Fruit fly (Drosophila melanogaster): ENCODE data around the gene GlyRS.

dm6 chr3L:15093929-15094588 lies 883 bp upstream of the GlyRS start:
- TF ChIP-seq CG8478 (optimal IDR thresholded peaks at IDR 0.05) (no peak), CTCF (optimal IDR thresholded peaks at IDR 0.05) (no peak)
